Worm (Caenorhabditis elegans) whole organism, early embryonic: ENCODE data around the gene F20B6.9.

ENCODE experiments used
- B0310.2 ChIP-seq: sonication (generic microtip); optimal IDR thresholded peaks from 2 replicates; lab custom pipeline; 2016; ENCODE audit warnings: mild to moderate bottlenecking, missing genetic modification characterization, missing compliant biosample characterization
- ama-1 ChIP-seq: fragments of 150-350 bp; optimal IDR thresholded peaks from 2 replicates; lab custom pipeline; 2014
- ceh-13 ChIP-seq: fragments of 200-800 bp; sonication (Bioruptor generic); optimal IDR thresholded peaks from 2 replicates; lab custom pipeline; 2018; ENCODE audit warnings: mild to moderate bottlenecking, missing genetic modification characterization, missing compliant biosample characterization
- flt-1 ChIP-seq: fragments of 200-800 bp; sonication (Bioruptor generic); IDR thresholded peaks from 2 replicates; pipeline ENCODE4 v1.3.6; 2022; ENCODE audit warnings: missing genetic modification characterization, missing compliant biosample characterization
- tra-4 ChIP-seq: sonication (generic microtip); optimal IDR thresholded peaks from 2 replicates; lab custom pipeline; 2017; ENCODE audit warnings: missing genetic modification characterization, missing compliant biosample characterization

DNA sequence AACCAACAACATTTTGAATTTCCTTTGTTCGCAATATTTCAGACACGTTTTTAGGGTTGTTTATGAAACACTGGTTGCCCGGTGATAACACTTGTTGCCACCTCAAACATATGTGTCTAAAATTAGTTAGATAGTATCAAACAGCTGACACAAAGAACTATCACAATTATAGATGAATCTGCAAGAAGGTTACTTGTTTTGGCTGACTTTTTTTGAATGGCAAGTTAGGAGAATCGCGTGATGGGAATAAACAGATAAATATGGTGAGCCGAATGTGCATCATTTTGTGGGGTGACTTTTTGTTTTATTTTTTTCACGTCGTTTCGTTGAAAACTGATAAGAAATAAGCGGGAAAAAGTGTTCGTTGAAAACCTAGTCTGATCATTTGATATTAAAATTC, 37.8 kb upstream of the F20B6.9 start:
- TF ChIP-seq flt-1 (no peak), ama-1 (lab: Kevin White, UChicago) (no peak), ceh-13 (GFP tag; lab: Kevin White, UChicago) (no peak), B0310.2 (no peak), tra-4 (tag; lab: Kevin White, UChicago) (no peak)
